Worm (Caenorhabditis elegans): ENCODE data around the gene glb-29.

- TF ChIP-seq lin-39 (tag; optimal IDR thresholded peaks at IDR 0.05): no peak
- TF ChIP-seq hif-1 (tag; optimal IDR thresholded peaks at IDR 0.05): no peak
- no peak for TF ChIP-seq pqm-1 (tag; optimal IDR thresholded peaks at IDR 0.05)
- TF ChIP-seq nhr-25 (tag; optimal IDR thresholded peaks at IDR 0.05; ENCODE audit: borderline replicate concordance, insufficient read depth): no peak
- TF ChIP-seq rbr-2 (tag; optimal IDR thresholded peaks at IDR 0.05): no peak
- TF ChIP-seq lin-38 (GFP tag; IDR thresholded peaks at IDR 0.05): no peak
- TF ChIP-seq R02D3.7 (tag; optimal IDR thresholded peaks at IDR 0.05): no peak
- no peak for TF ChIP-seq unc-130 (GFP tag; optimal IDR thresholded peaks at IDR 0.05)
- no peak for TF ChIP-seq fkh-10 (GFP tag; optimal IDR thresholded peaks at IDR 0.05)
- TF ChIP-seq spr-1 (tag; optimal IDR thresholded peaks at IDR 0.05): no peak
- no peak for TF ChIP-seq snpc-4 (tag; optimal IDR thresholded peaks at IDR 0.05)
- no peak for TF ChIP-seq daf-12 (tag; optimal IDR thresholded peaks at IDR 0.05)
- TF ChIP-seq aha-1 (tag): no peak
These were observed 30.2 kb downstream of the glb-29 start, which contains the start of gene tpi-1 for ce11 chrII:12039039-12039438.

All from whole organism, L4 larva.